Worm (Caenorhabditis elegans) whole organism, L4 larva: ENCODE measurements around the gene srx-85.
A peak's percentile ranks its signal among the peaks of the same experiment; 100 is the strongest.

ENCODE experiments used
- ama-1 ChIP-seq: fragments of 150-350 bp; optimal IDR thresholded peaks from 2 replicates; lab custom pipeline; 2014; ENCODE audit warnings: inconsistent platforms, mixed read lengths
- ceh-20 ChIP-seq: fragments of 200-800 bp; sonication (Bioruptor generic); IDR thresholded peaks from 2 replicates; pipeline ENCODE4 v1.3.6; 2022; ENCODE audit warnings: missing genetic modification reagents, missing genetic modification characterization, missing compliant biosample characterization
- gei-8 ChIP-seq: fragments of 200-800 bp; sonication (Bioruptor generic); optimal IDR thresholded peaks from 2 replicates; lab custom pipeline; 2018; ENCODE audit warnings: mild to moderate bottlenecking, missing genetic modification characterization, missing compliant biosample characterization
- nhr-76 ChIP-seq: fragments of 150-350 bp; optimal IDR thresholded peaks from 2 replicates; lab custom pipeline; 2014; ENCODE audit warnings: missing biosample characterization, missing genetic modification characterization
- pha-4 ChIP-seq, 2 experiments: fragments of 150-350 bp in 1 of 2; fragments of 200-800 bp in 1 of 2; sonication (Bioruptor generic) in 1 of 2; IDR thresholded peaks in 1 of 2; optimal IDR thresholded peaks in 1 of 2; 2 replicates each; pipeline versions ENCODE4 v1.3.6 to Lab custom; 2014 to 2022; ENCODE audit warnings: missing genetic modification characterization in 2 of 2, missing genetic modification reagents in 2 of 2, missing biosample characterization in 1 of 2, missing compliant biosample characterization in 1 of 2
- saeg-2 ChIP-seq: fragments of 200-800 bp; sonication (Bioruptor generic); IDR thresholded peaks from 2 replicates; pipeline ENCODE4 v1.3.6; 2022; ENCODE audit warnings: missing genetic modification reagents, missing genetic modification characterization, missing compliant biosample characterization
- unc-62 ChIP-seq, 3 experiments: fragments of 150-350 bp in 1 of 3; sonication (generic microtip); optimal IDR thresholded peaks in 2 of 3; peaks in 1 of 3; 1 replicate in 1 of 3; 2 replicates in 2 of 3; lab custom pipeline; 2014 to 2017; ENCODE audit warnings: missing biosample characterization in 3 of 3, missing genetic modification characterization in 3 of 3, missing genetic modification reagents in 3 of 3, missing genotype in 1 of 3

DNA sequence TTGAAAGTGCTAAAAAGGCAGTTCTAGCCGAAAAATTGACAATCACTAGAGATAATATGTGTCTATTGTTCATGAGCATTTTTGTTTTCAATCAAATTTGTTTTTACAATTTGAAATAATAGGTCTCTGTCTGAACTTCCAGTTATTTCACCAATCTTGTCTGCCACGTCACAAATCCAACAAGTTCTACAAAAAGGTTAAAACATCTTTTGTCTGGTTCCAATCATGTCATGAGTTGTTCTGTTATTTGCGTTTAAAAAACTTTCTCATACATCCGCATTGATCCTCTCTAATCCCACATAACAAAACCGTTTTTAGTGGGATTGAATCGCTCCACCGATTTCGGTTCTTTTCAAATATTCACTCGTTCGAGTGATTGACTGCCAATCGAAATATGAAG is 48.3 kb downstream of the srx-85 start, which contains the start of gene F35B12.9:
- TF ChIP-seq saeg-2 (GFP tag; lab: Robert Waterston, UW) (no peak), ama-1 (lab: Kevin White, UChicago) (no peak), ceh-20 (GFP tag; lab: Robert Waterston, UW) (no peak), nhr-76 (tag; lab: Kevin White, UChicago) (no peak), unc-62 (GFP tag; optimal IDR thresholded peaks at IDR 0.05 in 1 of 2; lab: Kevin White, UChicago) (peak in 1 of 2 experiments; percentile 18), unc-62 (tag; optimal IDR thresholded peaks at IDR 0.05; lab: Kevin White, UChicago) (no peak), pha-4 (GFP tag; IDR thresholded peaks at IDR 0.05; lab: Robert Waterston, UW) (no peak), pha-4 (tag; optimal IDR thresholded peaks at IDR 0.05; lab: Kevin White, UChicago) (no peak), gei-8 (GFP tag; lab: Kevin White, UChicago) (no peak)
